Fruit fly (Drosophila melanogaster) whole organism: ENCODE measurements around the gene Prp16.
A peak's percentile ranks its signal among the peaks of the same experiment; 100 is the strongest.

ENCODE experiments used
- CG8478 ChIP-seq: fragments of >200 bp; optimal IDR thresholded peaks from 2 replicates; lab custom pipeline; 2018; ENCODE audit warnings: inconsistent platforms
- Dll ChIP-seq: fragments of >200 bp; optimal IDR thresholded peaks from 2 replicates; lab custom pipeline; 2017
- EcR ChIP-seq, 2 experiments: fragments of >200 bp; optimal IDR thresholded peaks; 2 replicates each; lab custom pipeline; 2017; ENCODE audit warnings: missing biosample characterization in 2 of 2, missing genetic modification characterization in 2 of 2, missing genetic modification reagents in 2 of 2
- pan ChIP-seq: fragments of >200 bp; optimal IDR thresholded peaks from 2 replicates; lab custom pipeline; 2017
- psq ChIP-seq: fragments of >200 bp; optimal IDR thresholded peaks from 2 replicates; lab custom pipeline; 2017
- usp ChIP-seq: fragments of >200 bp; optimal IDR thresholded peaks from 2 replicates; lab custom pipeline; 2017; ENCODE audit warnings: missing biosample characterization, missing genetic modification characterization, mixed read lengths

Prp16 gene

dm6 chrX:14189216-14189615 lies 11.9 kb upstream of the Prp16 start, which contains the start of gene CG11585:
Gene CG11585, plus strand, starts transcription at chrX:14189516.
- TF ChIP-seq usp (GFP tag; lab: Kevin White, UChicago) (no peak), pan (no peak), Dll (no peak), psq (no peak), CG8478 (lab: Kevin White, UChicago) (no peak), EcR (GFP tag; optimal IDR thresholded peaks at IDR 0.05; lab: Kevin White, UChicago) (no peak)

dm6 chrX:14191918-14192317 lies 9.2 kb upstream of the Prp16 start, which contains the start of gene CG13403:
Gene CG13403, minus strand, starts transcription at chrX:14192018.
- TF ChIP-seq psq (no peak), Dll (no peak), usp (GFP tag; lab: Kevin White, UChicago) (no peak), CG8478 (lab: Kevin White, UChicago) (no peak), pan (no peak)

- no peak for TF ChIP-seq CG8478 (lab: Kevin White, UChicago)
- TF ChIP-seq usp (GFP tag; lab: Kevin White, UChicago), result no peak
- TF ChIP-seq pan, result no peak
- TF ChIP-seq EcR (GFP tag; optimal IDR thresholded peaks at IDR 0.05; lab: Kevin White, UChicago), result no peak
- no peak for TF ChIP-seq Dll
- TF ChIP-seq psq, result no peak
These were observed 8.1 kb upstream of the Prp16 start, which contains the start of gene yl for dm6 chrX:14193013-14193412. Gene yl, plus strand, starts transcription at chrX:14193214.

- TF ChIP-seq usp (GFP tag; lab: Kevin White, UChicago), result no peak
- no peak for TF ChIP-seq CG8478 (lab: Kevin White, UChicago)
- no peak for TF ChIP-seq pan
- TF ChIP-seq Dll, result no peak
- TF ChIP-seq psq, result no peak
- TF ChIP-seq EcR (GFP tag; optimal IDR thresholded peaks at IDR 0.05; lab: Kevin White, UChicago), result no peak
These were observed 1.1 kb upstream of the Prp16 start, which contains the start of gene CG11590 for dm6 chrX:14199967-14200531. Gene CG11590, plus strand, starts transcription at chrX:14200178.

dm6 chrX:14208426-14209208 lies 7.5 kb downstream of the Prp16 start:
- no peak for TF ChIP-seq EcR (GFP tag; optimal IDR thresholded peaks at IDR 0.05; lab: Kevin White, UChicago)
- no peak for TF ChIP-seq usp (GFP tag; lab: Kevin White, UChicago)
- no peak for TF ChIP-seq CG8478 (lab: Kevin White, UChicago)
- TF ChIP-seq pan, result no peak
- TF ChIP-seq psq, result no peak
- TF ChIP-seq Dll, result no peak

- TF ChIP-seq EcR (GFP tag; optimal IDR thresholded peaks at IDR 0.05; lab: Kevin White, UChicago) (no peak), psq (no peak), Dll (no peak)
These were observed 8.1 kb downstream of the Prp16 start for dm6 chrX:14209209-14209781.

dm6 chrX:14211250-14211944 lies 10.2 kb downstream of the Prp16 start:
- TF ChIP-seq Dll (peak; percentile 47), CG8478 (lab: Kevin White, UChicago) (no peak), pan (no peak)

dm6 chrX:14212147-14212792 lies 11.1 kb downstream of the Prp16 start:
- TF ChIP-seq pan (no peak), Dll (no peak), usp (GFP tag; lab: Kevin White, UChicago) (no peak)

dm6 chrX:14213509-14214154 lies 12.5 kb downstream of the Prp16 start:
- no peak for TF ChIP-seq usp (GFP tag; lab: Kevin White, UChicago)
- TF ChIP-seq CG8478 (lab: Kevin White, UChicago), result no peak

- TF ChIP-seq pan, result no peak
- no peak for TF ChIP-seq EcR (GFP tag; optimal IDR thresholded peaks at IDR 0.05; lab: Kevin White, UChicago)
- no peak for TF ChIP-seq Dll
- TF ChIP-seq CG8478 (lab: Kevin White, UChicago), result no peak
- no peak for TF ChIP-seq psq
These were observed 13.6 kb downstream of the Prp16 start for dm6 chrX:14214505-14215449.

- TF ChIP-seq Dll (no peak), EcR (GFP tag; optimal IDR thresholded peaks at IDR 0.05; lab: Kevin White, UChicago) (no peak), usp (GFP tag; lab: Kevin White, UChicago) (no peak), psq (no peak), CG8478 (lab: Kevin White, UChicago) (no peak), pan (no peak)
These were observed 14.7 kb downstream of the Prp16 start for dm6 chrX:14215834-14216233.
